Fruit fly (Drosophila melanogaster) whole organism, embryonic: ENCODE results near the gene Pax.

ENCODE experiments used
- Aef1 ChIP-seq: fragments of 200-800 bp; sonication (Bioruptor generic); IDR thresholded peaks from 3 replicates; pipeline ENCODE4 v1.3.6; 2022; ENCODE audit warnings: missing biosample characterization, missing genetic modification characterization
- Asciz ChIP-seq: fragments of 200-800 bp; sonication (Bioruptor generic); optimal IDR thresholded peaks from 2 replicates; lab custom pipeline; 2017; ENCODE audit warnings: missing biosample characterization, mild to moderate bottlenecking, missing genetic modification characterization, missing genetic modification reagents
- Atf-2 ChIP-seq: fragments of 200-800 bp; sonication (Bioruptor generic); optimal IDR thresholded peaks from 2 replicates; lab custom pipeline; 2016; ENCODE audit warnings: missing biosample characterization, missing genetic modification characterization
- BtbVII ChIP-seq: fragments of 200-800 bp; sonication (Bioruptor generic); optimal IDR thresholded peaks from 3 replicates; lab custom pipeline; 2017; ENCODE audit warnings: missing biosample characterization, mild to moderate bottlenecking, missing genetic modification characterization
- C15 ChIP-seq: fragments of 200-800 bp; sonication (Bioruptor generic); IDR thresholded peaks from 3 replicates; pipeline ENCODE4 v1.3.6; 2022; ENCODE audit warnings: missing biosample characterization, missing genetic modification characterization
- CG10979 ChIP-seq: fragments of 200-800 bp; sonication (Bioruptor generic); optimal IDR thresholded peaks from 2 replicates; lab custom pipeline; 2018; ENCODE audit warnings: missing biosample characterization, mild to moderate bottlenecking, missing genetic modification characterization, moderate library complexity
- CG11247 ChIP-seq: fragments of 200-800 bp; sonication (Bioruptor generic); IDR thresholded peaks from 2 replicates; pipeline ENCODE4 v1.3.6; 2022; ENCODE audit warnings: missing biosample characterization, missing genetic modification characterization
- CG11456 ChIP-seq: fragments of 200-800 bp; sonication (Bioruptor generic); IDR thresholded peaks from 3 replicates; pipeline ENCODE4 v1.3.6; 2022; ENCODE audit warnings: missing biosample characterization, missing genetic modification characterization
- CG11723 ChIP-seq: fragments of 200-800 bp; sonication (Bioruptor generic); optimal IDR thresholded peaks from 2 replicates; lab custom pipeline; 2017; ENCODE audit warnings: missing biosample characterization, mild to moderate bottlenecking, missing genetic modification characterization
- CG12236 ChIP-seq: fragments of 200-800 bp; sonication (Bioruptor generic); optimal IDR thresholded peaks from 2 replicates; lab custom pipeline; 2016; ENCODE audit warnings: missing biosample characterization, missing genetic modification characterization
- CG13296 ChIP-seq: fragments of 200-800 bp; sonication (Bioruptor generic); optimal IDR thresholded peaks from 3 replicates; lab custom pipeline; 2018; ENCODE audit warnings: missing biosample characterization, mild to moderate bottlenecking, missing genetic modification characterization
- CG14441 ChIP-seq: fragments of 200-800 bp; sonication (Bioruptor generic); IDR thresholded peaks from 2 replicates; pipeline ENCODE4 v1.3.6; 2022; ENCODE audit warnings: missing biosample characterization, missing genetic modification characterization
- CG14965 ChIP-seq: fragments of 200-800 bp; sonication (Bioruptor generic); optimal IDR thresholded peaks from 2 replicates; lab custom pipeline; 2016; ENCODE audit warnings: missing biosample characterization, missing genetic modification characterization, borderline replicate concordance
- CG15514 ChIP-seq: fragments of 200-800 bp; sonication (Bioruptor generic); optimal IDR thresholded peaks from 3 replicates; lab custom pipeline; 2017; ENCODE audit warnings: missing biosample characterization, missing genetic modification characterization, mild to moderate bottlenecking, moderate library complexity, missing genetic modification reagents
- CG17361 ChIP-seq: fragments of 200-800 bp; sonication (Bioruptor generic); IDR thresholded peaks from 3 replicates; pipeline ENCODE4 v1.3.6; 2022; ENCODE audit warnings: missing biosample characterization, missing genetic modification characterization
- CG2129 ChIP-seq: fragments of 200-800 bp; sonication (Bioruptor generic); IDR thresholded peaks from 2 replicates; pipeline ENCODE4 v1.3.6; 2022; ENCODE audit warnings: missing biosample characterization, missing genetic modification characterization; ENCODE audit not compliant: partially characterized antibody
- CG4854 ChIP-seq: fragments of 200-800 bp; sonication (Bioruptor generic); optimal IDR thresholded peaks from 2 replicates; lab custom pipeline; 2016; ENCODE audit warnings: missing biosample characterization, missing genetic modification characterization, inconsistent platforms
- CG6654 ChIP-seq: fragments of 200-800 bp; sonication (Bioruptor generic); optimal IDR thresholded peaks from 2 replicates; lab custom pipeline; 2017; ENCODE audit warnings: missing biosample characterization, mild to moderate bottlenecking, missing genetic modification characterization
- CG8944 ChIP-seq: fragments of 200-800 bp; sonication (Bioruptor generic); optimal IDR thresholded peaks from 3 replicates; lab custom pipeline; 2016; ENCODE audit warnings: missing biosample characterization, missing genetic modification characterization
- CHES-1-like ChIP-seq: fragments of 200-800 bp; sonication (Bioruptor generic); optimal IDR thresholded peaks from 2 replicates; lab custom pipeline; 2016; ENCODE audit warnings: missing biosample characterization, missing genetic modification characterization
- D ChIP-seq, 2 experiments: fragments of 200-800 bp in 1 of 2; fragments of >200 bp in 1 of 2; sonication (Bioruptor generic) in 1 of 2; optimal IDR thresholded peaks; 2 replicates in 1 of 2; 3 replicates in 1 of 2; lab custom pipeline; 2017; ENCODE audit warnings: mild to moderate bottlenecking in 1 of 2, missing biosample characterization in 1 of 2, missing genetic modification characterization in 1 of 2, missing genetic modification reagents in 1 of 2
- Deaf1 ChIP-seq: fragments of 200-800 bp; optimal IDR thresholded peaks from 3 replicates; lab custom pipeline; 2019; ENCODE audit warnings: missing biosample characterization, mild to moderate bottlenecking, missing genetic modification characterization, moderate library complexity
- Dp ChIP-seq: fragments of 200-800 bp; sonication (Bioruptor generic); optimal IDR thresholded peaks from 2 replicates; lab custom pipeline; 2018; ENCODE audit warnings: missing biosample characterization, mild to moderate bottlenecking, missing genetic modification characterization, moderate library complexity
- HLHmδ ChIP-seq: fragments of 200-800 bp; sonication (Bioruptor generic); optimal IDR thresholded peaks from 2 replicates; lab custom pipeline; 2018; ENCODE audit warnings: missing biosample characterization, mild to moderate bottlenecking, missing genetic modification characterization, moderate library complexity
- Hmx ChIP-seq: fragments of 200-800 bp; sonication (Bioruptor generic); optimal IDR thresholded peaks from 2 replicates; lab custom pipeline; 2016; ENCODE audit warnings: missing biosample characterization, missing genetic modification characterization
- Myb ChIP-seq: fragments of 200-800 bp; sonication (Bioruptor generic); optimal IDR thresholded peaks from 2 replicates; lab custom pipeline; 2016; ENCODE audit warnings: missing biosample characterization, missing genetic modification characterization
- NfI ChIP-seq: fragments of 200-800 bp; sonication (Bioruptor generic); optimal IDR thresholded peaks from 3 replicates; lab custom pipeline; 2018; ENCODE audit warnings: missing biosample characterization, mild to moderate bottlenecking, missing genetic modification characterization, moderate library complexity
- Rfx ChIP-seq: fragments of 200-800 bp; sonication (Bioruptor generic); IDR thresholded peaks from 2 replicates; pipeline ENCODE4 v1.3.6; 2022; ENCODE audit warnings: missing biosample characterization, missing genetic modification characterization
- Sin3A ChIP-seq: fragments of >200 bp; optimal IDR thresholded peaks from 2 replicates; lab custom pipeline; 2018
- Tbp ChIP-seq: fragments of >200 bp; optimal IDR thresholded peaks from 2 replicates; lab custom pipeline; 2018; ENCODE audit warnings: missing biosample characterization, missing genetic modification characterization
- Vsx1 ChIP-seq: fragments of 200-800 bp; sonication (Bioruptor generic); optimal IDR thresholded peaks from 2 replicates; lab custom pipeline; 2017; ENCODE audit warnings: missing biosample characterization, mild to moderate bottlenecking, missing genetic modification characterization, missing genetic modification reagents
- aop ChIP-seq: fragments of 200-800 bp; sonication (Bioruptor generic); IDR thresholded peaks from 2 replicates; pipeline ENCODE4 v1.3.6; 2022; ENCODE audit warnings: missing biosample characterization, missing genetic modification characterization
- ase ChIP-seq: fragments of 200-800 bp; sonication (Bioruptor generic); IDR thresholded peaks from 3 replicates; pipeline ENCODE4 v1.3.6; 2022; ENCODE audit warnings: missing biosample characterization, missing genetic modification characterization
- ash1 ChIP-seq: fragments of 200-800 bp; sonication (Bioruptor generic); optimal IDR thresholded peaks from 2 replicates; lab custom pipeline; 2018; ENCODE audit warnings: missing biosample characterization, mild to moderate bottlenecking, missing genetic modification characterization
- br ChIP-seq: fragments of >200 bp; optimal IDR thresholded peaks from 2 replicates; lab custom pipeline; 2017
- dysf ChIP-seq: fragments of 200-800 bp; sonication (Bioruptor generic); IDR thresholded peaks from 3 replicates; pipeline ENCODE4 v1.3.6; 2022; ENCODE audit warnings: missing biosample characterization, missing genetic modification characterization
- exex ChIP-seq: fragments of 200-800 bp; sonication (Bioruptor generic); optimal IDR thresholded peaks from 4 replicates; lab custom pipeline; 2018; ENCODE audit warnings: missing biosample characterization, mild to moderate bottlenecking, missing genetic modification characterization, moderate library complexity
- fd96Cb ChIP-seq: fragments of 200-800 bp; sonication (Bioruptor generic); optimal IDR thresholded peaks from 2 replicates; lab custom pipeline; 2018; ENCODE audit warnings: missing biosample characterization, mild to moderate bottlenecking, missing genetic modification characterization, moderate library complexity
- h ChIP-seq: fragments of >200 bp; optimal IDR thresholded peaks from 2 replicates; lab custom pipeline; 2017
- hth ChIP-seq: fragments of >200 bp; optimal IDR thresholded peaks from 2 replicates; lab custom pipeline; 2017; ENCODE audit warnings: inconsistent platforms
- jing ChIP-seq: fragments of 200-800 bp; sonication (Bioruptor generic); optimal IDR thresholded peaks from 2 replicates; lab custom pipeline; 2018; ENCODE audit warnings: missing biosample characterization, mild to moderate bottlenecking, missing genetic modification characterization
- luna ChIP-seq: fragments of 200-800 bp; sonication (Bioruptor generic); optimal IDR thresholded peaks from 2 replicates; lab custom pipeline; 2016; ENCODE audit warnings: missing biosample characterization, missing genetic modification characterization
- mirr ChIP-seq: fragments of 200-800 bp; sonication (Bioruptor generic); optimal IDR thresholded peaks from 3 replicates; lab custom pipeline; 2018; ENCODE audit warnings: missing biosample characterization, mild to moderate bottlenecking, missing genetic modification characterization
- nau ChIP-seq: fragments of 200-800 bp; sonication (Bioruptor generic); optimal IDR thresholded peaks from 3 replicates; lab custom pipeline; 2017; ENCODE audit warnings: missing biosample characterization, mild to moderate bottlenecking, missing genetic modification characterization, missing genetic modification reagents
- pfk ChIP-seq: fragments of 200-800 bp; sonication (Bioruptor generic); optimal IDR thresholded peaks from 2 replicates; lab custom pipeline; 2018; ENCODE audit warnings: missing biosample characterization, mild to moderate bottlenecking, missing genetic modification characterization, moderate library complexity
- pzg ChIP-seq: fragments of 200-800 bp; sonication (Bioruptor generic); optimal IDR thresholded peaks from 3 replicates; lab custom pipeline; 2018; ENCODE audit warnings: missing biosample characterization, mild to moderate bottlenecking, missing genetic modification characterization, moderate library complexity
- repo ChIP-seq: fragments of 200-800 bp; sonication (Bioruptor generic); optimal IDR thresholded peaks from 2 replicates; lab custom pipeline; 2016; ENCODE audit warnings: missing biosample characterization, missing genetic modification characterization
- shn ChIP-seq: fragments of 200-800 bp; sonication (Bioruptor generic); optimal IDR thresholded peaks from 3 replicates; lab custom pipeline; 2016; ENCODE audit warnings: missing biosample characterization, missing genetic modification characterization
- sqz ChIP-seq: fragments of 200-800 bp; sonication (Bioruptor generic); optimal IDR thresholded peaks from 3 replicates; lab custom pipeline; 2018; ENCODE audit warnings: missing biosample characterization, mild to moderate bottlenecking, missing genetic modification characterization
- tll ChIP-seq, 2 experiments: fragments of 200-800 bp in 1 of 2; fragments of >200 bp in 1 of 2; sonication (Bioruptor generic) in 1 of 2; optimal IDR thresholded peaks; 2 replicates each; lab custom pipeline; 2017 to 2019; ENCODE audit warnings: missing biosample characterization in 2 of 2, missing genetic modification characterization in 2 of 2, mild to moderate bottlenecking in 1 of 2, moderate library complexity in 1 of 2
- tup ChIP-seq: fragments of 200-800 bp; sonication (Bioruptor generic); optimal IDR thresholded peaks from 2 replicates; lab custom pipeline; 2016; ENCODE audit warnings: missing biosample characterization, mild to moderate bottlenecking, missing genetic modification characterization, moderate library complexity

The Pax gene

DNA sequence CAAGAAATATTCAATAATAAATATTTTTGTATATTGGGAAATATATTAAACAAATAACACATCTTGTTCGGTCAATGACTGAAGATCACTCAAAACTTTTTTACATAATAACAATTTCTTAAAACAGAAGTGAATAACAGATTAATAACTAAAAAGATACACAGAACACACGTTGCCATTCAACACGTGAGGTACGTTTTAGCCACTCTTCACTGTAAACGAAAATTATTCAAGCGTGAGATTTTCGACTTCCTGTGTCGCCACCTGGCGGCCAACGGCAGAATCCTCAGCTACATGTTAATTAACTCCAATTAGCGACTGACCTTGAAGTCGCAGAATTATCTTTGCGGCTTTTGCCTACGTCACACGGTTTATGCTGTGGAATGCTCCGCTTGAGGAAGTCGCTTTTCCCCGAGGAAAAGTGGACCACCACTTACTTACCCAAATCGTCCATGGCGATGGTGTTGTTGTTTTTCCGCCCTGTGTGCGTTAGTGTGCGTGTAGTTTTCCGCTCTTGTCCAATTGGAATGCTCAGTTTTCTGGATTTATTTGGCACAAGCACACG is 549 bp downstream of the Pax start (continued):
- TF ChIP-seq CHES-1-like (GFP tag; lab: Kevin White, UChicago) (peak; percentile 29), HLHmδ (GFP tag; lab: Kevin White, UChicago) (no peak), dysf (GFP tag; lab: Robert Waterston, UW) (peak; percentile 82), Aef1 (GFP tag; lab: Robert Waterston, UW) (peak; percentile 66), h (lab: Kevin White, UChicago) (no peak), CG13296 (GFP tag; lab: Kevin White, UChicago) (peak; percentile 58), luna (GFP tag; lab: Kevin White, UChicago) (no peak), Deaf1 (peak; percentile 44), ash1 (no peak), CG17361 (GFP tag; lab: Robert Waterston, UW) (peak; percentile 82), Tbp (GFP tag; lab: Kevin White, UChicago) (no peak), CG11456 (GFP tag; lab: Robert Waterston, UW) (peak; percentile 70; the same call in 2 of the 3 replicates), CG4854 (GFP tag; lab: Kevin White, UChicago) (peak; percentile 45), CG14441 (peak; percentile 70), Vsx1 (GFP tag; lab: Kevin White, UChicago) (peak; percentile 88), Atf-2 (GFP tag; lab: Kevin White, UChicago) (peak; percentile 40), Dp (GFP tag; lab: Kevin White, UChicago) (no peak), CG10979 (tag; lab: Kevin White, UChicago) (peak; percentile 75), CG11723 (GFP tag; lab: Kevin White, UChicago) (peak; percentile 49), Asciz (GFP tag; lab: Kevin White, UChicago) (peak; percentile 32), tup (GFP tag; lab: Kevin White, UChicago) (no peak), Hmx (GFP tag; lab: Kevin White, UChicago) (peak; percentile 29), pzg (GFP tag; lab: Kevin White, UChicago) (no peak), fd96Cb (tag; lab: Kevin White, UChicago) (peak; percentile 61), exex (peak; percentile 68), tll (GFP tag; optimal IDR thresholded peaks at IDR 0.05; lab: Kevin White, UChicago) (peak; percentile 19 to 91), CG15514 (GFP tag; lab: Kevin White, UChicago) (peak; percentile 47), hth (lab: Kevin White, UChicago) (no peak), C15 (GFP tag; lab: Robert Waterston, UW) (no peak), CG11247 (GFP tag; lab: Robert Waterston, UW) (peak; percentile 60), repo (GFP tag; lab: Kevin White, UChicago) (peak; percentile 47), Sin3A (lab: Kevin White, UChicago) (no peak), jing (peak; percentile 9), mirr (GFP tag; lab: Kevin White, UChicago) (peak; percentile 70), CG12236 (GFP tag; lab: Kevin White, UChicago) (no peak), Myb (no peak), ase (GFP tag; lab: Robert Waterston, UW) (peak; percentile 75; the same call in 2 of the 3 replicates), CG8944 (GFP tag; lab: Kevin White, UChicago) (no peak), sqz (no peak), Rfx (peak; percentile 86), nau (peak; percentile 55), D (optimal IDR thresholded peaks at IDR 0.05; lab: Kevin White, UChicago) (no peak), D (GFP tag; optimal IDR thresholded peaks at IDR 0.05; lab: Kevin White, UChicago) (peak; percentile 68), shn (GFP tag; lab: Kevin White, UChicago) (peak; percentile 42), aop (GFP tag; lab: Robert Waterston, UW) (0 out of 2 replicates have a peak, but pooled peaks have one; percentile 35), NfI (GFP tag; lab: Kevin White, UChicago) (peak; percentile 66), br (lab: Kevin White, UChicago) (no peak), CG2129 (GFP tag; lab: Robert Waterston, UW) (no peak), pfk (no peak), CG6654 (peak; percentile 19), BtbVII (GFP tag; lab: Kevin White, UChicago) (peak; percentile 65), CG14965 (peak; percentile 95)
